Fruit fly (Drosophila melanogaster): ENCODE results near the gene gdl-ORF39.

- TF ChIP-seq hbn (GFP tag; IDR thresholded peaks at IDR 0.05; ENCODE audit: partially characterized antibody) (no peak), CG6175 (GFP tag; IDR thresholded peaks at IDR 0.05) (no peak), pum (GFP tag; optimal IDR thresholded peaks at IDR 0.05) (no peak)
Observed at dm6 chr3L:15530638-15531225, 21.5 kb downstream of the gdl-ORF39 start.

All from whole organism, embryonic.